Worm (Caenorhabditis elegans) whole organism, L3 larva: Measurements from ENCODE around the gene F12A10.9.

ENCODE experiments used
- aly-2 ChIP-seq: fragments of 150-350 bp; optimal IDR thresholded peaks from 2 replicates; lab custom pipeline; 2014; ENCODE audit warnings: missing biosample characterization, missing genetic modification characterization
- fos-1 ChIP-seq: fragments of 150-350 bp; optimal IDR thresholded peaks from 2 replicates; lab custom pipeline; 2014; ENCODE audit warnings: missing biosample characterization, missing genetic modification characterization
- hmg-11 ChIP-seq: sonication (generic microtip); optimal IDR thresholded peaks from 2 replicates; lab custom pipeline; 2016; ENCODE audit warnings: missing genetic modification characterization, missing compliant biosample characterization
- jun-1 ChIP-seq: fragments of 150-350 bp; optimal IDR thresholded peaks from 2 replicates; lab custom pipeline; 2014; ENCODE audit warnings: missing biosample characterization, missing genetic modification reagents, missing genetic modification characterization
- lin-39 ChIP-seq: fragments of 150-350 bp; optimal IDR thresholded peaks from 2 replicates; lab custom pipeline; 2018; ENCODE audit warnings: missing biosample characterization, missing genetic modification reagents, missing genetic modification characterization
- nhr-237 ChIP-seq: fragments of 150-350 bp; optimal IDR thresholded peaks from 2 replicates; lab custom pipeline; 2014; ENCODE audit warnings: missing biosample characterization, missing genetic modification characterization
- nhr-25 ChIP-seq: sonication (generic microtip); optimal IDR thresholded peaks from 2 replicates; lab custom pipeline; 2017; ENCODE audit warnings: missing biosample characterization, missing genetic modification characterization
- nhr-28 ChIP-seq: fragments of 150-350 bp; optimal IDR thresholded peaks from 2 replicates; lab custom pipeline; 2014; ENCODE audit warnings: missing biosample characterization, missing genetic modification characterization
- pha-4 ChIP-seq: fragments of 150-350 bp; optimal IDR thresholded peaks from 2 replicates; lab custom pipeline; 2014; ENCODE audit warnings: missing biosample characterization, missing genetic modification reagents, missing genetic modification characterization
- sea-2 ChIP-seq: fragments of 150-350 bp; sonication (generic microtip); optimal IDR thresholded peaks from 4 replicates; lab custom pipeline; 2014; ENCODE audit warnings: missing biosample characterization, missing genetic modification reagents, missing genetic modification characterization
- snpc-4 ChIP-seq: fragments of 150-350 bp; optimal IDR thresholded peaks from 2 replicates; lab custom pipeline; 2014; ENCODE audit warnings: missing biosample characterization, missing genetic modification characterization
- unc-39 ChIP-seq: sonication (generic microtip); optimal IDR thresholded peaks from 4 replicates; lab custom pipeline; 2017; ENCODE audit warnings: missing biosample characterization, missing genetic modification characterization

DNA sequence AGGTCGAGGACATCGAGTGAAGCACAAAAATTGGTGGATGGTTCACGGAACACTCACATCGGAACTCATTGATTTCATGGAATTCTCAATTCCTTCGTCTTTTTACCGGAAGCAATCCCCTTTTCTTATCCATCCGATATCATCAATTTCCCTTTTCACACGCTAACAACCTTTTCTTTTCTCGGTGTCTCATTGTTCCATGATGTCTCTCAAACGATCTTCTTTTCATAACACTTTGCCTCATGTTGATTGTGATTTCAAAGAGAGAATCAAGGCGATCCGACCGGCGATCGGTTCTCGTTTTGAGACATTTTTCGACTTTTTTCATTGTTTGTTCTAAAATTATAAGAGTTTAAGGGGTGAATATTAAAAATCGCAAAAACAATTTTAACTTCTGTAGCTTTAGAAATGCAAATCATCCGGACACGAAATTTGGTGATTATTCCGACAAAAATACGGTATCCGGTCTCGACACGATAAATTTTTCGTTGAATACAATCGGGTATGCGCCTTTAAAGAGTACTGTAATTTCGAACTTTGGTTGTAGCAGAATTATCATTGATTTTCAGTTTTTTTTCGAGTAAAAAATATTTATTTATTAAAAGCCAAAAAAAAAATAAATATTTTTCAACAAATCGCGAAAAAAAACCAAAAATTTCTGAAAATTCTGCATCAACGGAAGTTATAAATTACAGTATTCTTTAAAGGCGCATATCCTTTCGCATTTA is 39.6 kb upstream of the F12A10.9 start:
- TF ChIP-seq nhr-28 (tag; lab: Kevin White, UChicago) (no peak), snpc-4 (tag; lab: Kevin White, UChicago) (no peak), unc-39 (no peak), sea-2 (GFP tag; lab: Kevin White, UChicago) (no peak), nhr-25 (tag; lab: Kevin White, UChicago) (no peak), jun-1 (tag; lab: Kevin White, UChicago) (no peak), nhr-237 (tag; lab: Kevin White, UChicago) (no peak), pha-4 (tag; lab: Kevin White, UChicago) (no peak), lin-39 (no peak), hmg-11 (tag; lab: Kevin White, UChicago) (no peak), aly-2 (tag; lab: Kevin White, UChicago) (no peak), fos-1 (tag; lab: Kevin White, UChicago) (no peak)
